Worm (Caenorhabditis elegans): ENCODE results near the gene F22E5.17.

DNA sequence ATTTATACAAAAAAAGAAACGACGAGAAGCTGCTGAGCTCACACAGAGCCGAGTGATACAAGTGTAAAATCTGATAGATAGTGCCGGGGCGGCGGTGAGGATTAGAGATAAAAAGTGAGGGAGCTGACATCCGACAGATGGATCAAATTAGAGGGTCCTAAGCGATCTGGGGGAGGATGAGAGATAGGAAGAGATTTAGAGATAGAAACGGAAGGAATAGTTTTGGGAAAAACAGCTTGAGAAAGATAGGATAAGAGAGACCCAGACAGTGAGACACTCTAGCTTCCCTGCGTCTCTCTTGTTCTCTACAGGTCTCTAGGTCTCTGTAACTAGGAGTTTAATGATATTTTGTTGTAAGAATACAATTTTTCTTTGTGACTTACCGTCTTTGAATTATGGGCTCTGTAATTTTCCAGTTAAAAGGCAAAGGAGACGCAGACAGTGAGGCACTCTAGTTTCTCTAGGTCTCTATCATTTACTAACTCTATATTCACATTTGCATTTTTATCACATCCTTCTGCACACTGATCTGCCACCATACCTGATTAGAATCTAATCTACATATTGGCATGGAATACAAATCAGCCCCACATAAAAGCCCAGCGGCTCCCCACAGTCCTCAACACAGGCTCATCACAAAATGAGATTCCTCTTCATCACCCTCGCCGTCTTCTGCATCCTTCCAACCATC lies 9.3 kb downstream of the F22E5.17 start, which contains the start of the genes sup-9 and nspf-1:
- no peak for TF ChIP-seq pax-3 (tag; optimal IDR thresholded peaks at IDR 0.05)
- TF ChIP-seq ztf-11 (tag; optimal IDR thresholded peaks at IDR 0.05): no peak

Measured in whole organism, L1 larva.